Worm (Caenorhabditis elegans) whole organism, mixed stage, embryonic: ENCODE results near the gene cfz-2.

Experiments
- elt-1 ChIP-seq: sonication (generic microtip); optimal IDR thresholded peaks from 2 replicates; lab custom pipeline; 2017; ENCODE audit warnings: missing genetic modification characterization, mild to moderate bottlenecking, missing compliant biosample characterization, antibody characterized with exemption, moderate library complexity, borderline replicate concordance; ENCODE audit not compliant: insufficient read depth
- lin-32 ChIP-seq: fragments of 200-800 bp; sonication (Bioruptor generic); optimal IDR thresholded peaks from 2 replicates; lab custom pipeline; 2018; ENCODE audit warnings: mild to moderate bottlenecking, missing genetic modification characterization, missing compliant biosample characterization
- unc-39 ChIP-seq: fragments of 150-350 bp; optimal IDR thresholded peaks from 2 replicates; lab custom pipeline; 2014; ENCODE audit warnings: missing biosample characterization, missing genetic modification characterization
- unc-62 ChIP-seq: fragments of 150-350 bp; optimal IDR thresholded peaks from 2 replicates; lab custom pipeline; 2014; ENCODE audit warnings: missing biosample characterization, missing genetic modification reagents, missing genetic modification characterization

ce11 chrV:3445090-3445832 lies 584 bp upstream of the cfz-2 start:
- no peak for TF ChIP-seq unc-39
- TF ChIP-seq elt-1, result no peak
- TF ChIP-seq unc-62 (GFP tag; lab: Kevin White, UChicago), result no peak
- no peak for TF ChIP-seq lin-32 (GFP tag; lab: Kevin White, UChicago)
